Worm (Caenorhabditis elegans) whole organism, late embryonic: ENCODE data around the gene C07E3.8.

Experiments used
- ama-1 ChIP-seq: fragments of 150-350 bp; optimal IDR thresholded peaks from 2 replicates; lab custom pipeline; 2014
- dve-1 ChIP-seq: sonication (generic microtip); optimal IDR thresholded peaks from 2 replicates; lab custom pipeline; 2017; ENCODE audit warnings: antibody characterized with exemption, mild to moderate bottlenecking, missing genetic modification characterization, missing compliant biosample characterization
- ets-4 ChIP-seq: sonication (generic microtip); optimal IDR thresholded peaks from 2 replicates; lab custom pipeline; 2016; ENCODE audit warnings: missing genetic modification characterization, missing compliant biosample characterization
- hlh-6 ChIP-seq: sonication (generic microtip); optimal IDR thresholded peaks from 2 replicates; lab custom pipeline; 2016; ENCODE audit warnings: missing genotype, missing genetic modification characterization, missing compliant biosample characterization
- pha-4 ChIP-seq: fragments of 150-350 bp; optimal IDR thresholded peaks from 2 replicates; lab custom pipeline; 2018; ENCODE audit warnings: missing biosample characterization, missing genetic modification reagents, missing genetic modification characterization
- tbx-7 ChIP-seq: sonication (generic microtip); optimal IDR thresholded peaks from 2 replicates; lab custom pipeline; 2016; ENCODE audit warnings: missing genotype, missing genetic modification characterization, missing compliant biosample characterization

DNA sequence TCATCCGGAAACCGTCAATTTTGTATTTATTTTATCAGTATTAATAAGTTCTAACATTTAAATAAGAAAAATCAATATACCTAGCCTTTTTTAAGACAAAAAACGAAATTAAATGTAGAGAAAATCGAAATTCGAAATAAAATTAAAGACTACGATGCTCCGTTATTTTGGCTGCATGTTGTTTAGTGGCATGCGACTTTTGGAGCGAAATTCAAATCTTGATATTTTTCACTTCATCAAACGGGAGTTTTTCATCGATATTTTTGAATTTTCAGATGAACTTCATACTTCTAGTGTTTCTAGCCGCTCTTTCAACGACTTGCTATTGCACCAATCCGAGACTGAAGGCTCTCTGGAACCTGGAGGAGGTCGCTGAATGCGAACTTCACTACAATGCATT lies 1.6 kb upstream of the C07E3.8 start, which contains the start of gene C07E3.9:
- TF ChIP-seq hlh-6 (tag; lab: Kevin White, UChicago) (no peak), dve-1 (tag; lab: Kevin White, UChicago) (no peak), tbx-7 (no peak), ets-4 (no peak), ama-1 (lab: Kevin White, UChicago) (no peak), pha-4 (tag; lab: Kevin White, UChicago) (no peak)
